Worm (Caenorhabditis elegans): ENCODE measurements around the gene scl-15.
A peak's percentile ranks its signal among the peaks of the same experiment; 100 is the strongest.

scl-15 gene

DNA sequence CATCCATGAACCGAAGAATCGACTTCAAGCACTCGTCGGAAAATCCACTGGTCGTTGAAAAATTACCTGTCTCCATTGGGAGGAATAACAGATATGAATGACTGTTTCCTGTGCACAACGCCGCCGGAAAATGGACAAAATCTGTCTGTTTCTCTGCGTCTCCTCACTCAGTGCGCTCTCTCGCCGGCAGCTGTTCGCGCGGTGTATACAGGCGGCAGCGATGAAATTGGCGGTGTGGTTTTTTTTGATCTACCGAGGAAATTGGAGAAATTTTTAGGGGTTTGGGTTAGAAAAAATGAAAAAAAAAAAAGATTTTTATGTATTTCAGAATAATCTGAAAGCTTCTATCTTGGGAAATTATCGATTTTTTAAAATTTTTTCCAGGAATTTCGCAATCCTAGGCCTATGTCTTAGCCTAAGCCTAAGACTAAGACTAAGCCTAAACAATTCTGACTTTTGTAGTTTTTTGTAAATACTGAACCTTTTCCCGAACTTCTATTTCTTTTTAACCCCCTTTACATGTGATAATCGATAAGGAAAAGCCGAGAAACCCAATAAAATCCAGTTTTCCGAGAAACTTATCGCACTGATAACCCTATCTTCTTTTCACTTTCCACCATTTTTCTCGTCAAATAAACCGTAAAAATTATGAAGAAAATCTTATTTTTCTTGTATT lies 36.3 kb downstream of the scl-15 start, which contains the start of the genes fbxc-50 and C17F4.2:
fbxc-50 (minus strand) TSS at position 81 of the 676 bp plus-strand sequence.
C17F4.2 (plus strand) TSS at position 626 of the 676 bp plus-strand sequence.
- TF ChIP-seq blmp-1 (tag; optimal IDR thresholded peaks at IDR 0.05) (peak; percentile 80), sptf-1 (tag; optimal IDR thresholded peaks at IDR 0.05) (no peak), efl-1 (optimal IDR thresholded peaks at IDR 0.05) (no peak), efl-1 (GFP tag; optimal IDR thresholded peaks at IDR 0.05 in 1 of 2) (peak in 1 of 2 experiments; percentile 56), fos-1 (tag; optimal IDR thresholded peaks at IDR 0.05) (no peak), sox-4 (tag; optimal IDR thresholded peaks at IDR 0.05) (no peak), unc-30 (tag; optimal IDR thresholded peaks at IDR 0.05) (no peak), dsc-1 (tag; optimal IDR thresholded peaks at IDR 0.05) (no peak), snpc-4 (tag; optimal IDR thresholded peaks at IDR 0.05) (no peak), nhr-90 (tag; optimal IDR thresholded peaks at IDR 0.05; ENCODE audit: poor library complexity) (no peak)

DNA sequence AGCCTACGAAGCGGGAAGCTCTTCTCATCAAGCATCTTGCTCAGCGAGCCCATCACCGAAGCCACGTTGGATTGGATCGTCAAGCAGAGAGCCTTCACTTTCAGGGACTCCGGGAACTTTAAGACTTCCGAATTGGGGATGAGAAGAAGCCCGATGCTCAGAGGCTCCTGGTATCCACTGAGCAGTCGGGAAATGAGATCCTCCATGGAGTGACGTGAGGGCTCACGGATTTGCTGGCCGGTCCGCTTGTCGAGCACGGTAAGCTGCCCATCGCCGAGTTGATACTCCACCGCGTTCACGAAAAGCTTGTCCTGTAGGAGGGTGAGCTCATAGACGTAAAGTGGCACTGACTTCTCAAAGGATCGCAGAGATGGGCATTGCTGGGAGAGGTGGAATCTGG lies 36.9 kb downstream of the scl-15 start:
- TF ChIP-seq unc-62 (GFP tag; optimal IDR thresholded peaks at IDR 0.05) (no peak), dpl-1 (GFP tag; optimal IDR thresholded peaks at IDR 0.05) (no peak), hlh-4 (tag; optimal IDR thresholded peaks at IDR 0.05) (no peak), nhr-19 (GFP tag; conservative IDR thresholded peaks at IDR 0.05) (no peak)

DNA sequence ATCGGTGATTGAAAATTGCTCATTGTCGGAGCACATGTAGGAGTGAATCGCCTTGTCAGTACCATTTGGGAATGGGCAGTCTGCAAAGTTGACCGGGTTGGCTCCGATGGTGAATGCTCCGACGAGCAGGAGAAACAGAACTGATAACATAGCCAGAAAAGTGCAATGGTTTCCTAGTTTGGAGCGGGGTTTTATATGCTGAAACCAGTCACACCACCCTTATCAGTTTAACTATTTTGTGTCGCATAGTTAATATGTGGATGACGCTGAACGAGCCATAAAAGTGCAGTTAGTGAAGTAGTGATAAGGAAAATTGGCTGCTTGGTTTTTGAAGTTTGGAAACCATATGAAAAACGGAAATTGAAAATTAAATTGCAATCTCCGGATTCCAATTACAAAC lies 38.6 kb downstream of the scl-15 start, which contains the start of gene C17F4.7:
C17F4.7 (minus strand) TSS at position 180 of the 400 bp plus-strand sequence.
- no peak for TF ChIP-seq elt-3 (tag; optimal IDR thresholded peaks at IDR 0.05)
- TF ChIP-seq sup-37 (GFP tag; optimal IDR thresholded peaks at IDR 0.05) = no peak
- no peak for TF ChIP-seq aha-1 (tag; optimal IDR thresholded peaks at IDR 0.05)
- no peak for TF ChIP-seq lir-3 (tag; optimal IDR thresholded peaks at IDR 0.05; ENCODE audit: poor library complexity)
- TF ChIP-seq snpc-4 (tag; optimal IDR thresholded peaks at IDR 0.05) = no peak
- TF ChIP-seq unc-62 (GFP tag; optimal IDR thresholded peaks at IDR 0.05) = no peak
- no peak for TF ChIP-seq xbp-1 (tag; optimal IDR thresholded peaks at IDR 0.05)
- no peak for TF ChIP-seq ces-1 (GFP tag; optimal IDR thresholded peaks at IDR 0.05)
- no peak for TF ChIP-seq fkh-4 (tag; optimal IDR thresholded peaks at IDR 0.05; ENCODE audit: borderline replicate concordance)
- no peak for TF ChIP-seq C16A3.4 (tag; optimal IDR thresholded peaks at IDR 0.05)
- no peak for TF ChIP-seq ama-1 (optimal IDR thresholded peaks at IDR 0.05)
- no peak for TF ChIP-seq snu-23 (GFP tag; optimal IDR thresholded peaks at IDR 0.05)
- no peak for TF ChIP-seq lin-39 (tag; optimal IDR thresholded peaks at IDR 0.05)
- TF ChIP-seq tlp-1 (tag; optimal IDR thresholded peaks at IDR 0.05) = peak; percentile 69
- no peak for TF ChIP-seq isw-1 (GFP tag; IDR thresholded peaks at IDR 0.05)
- TF ChIP-seq ceh-90 (tag; optimal IDR thresholded peaks at IDR 0.05) = no peak
- TF ChIP-seq ceh-8 (GFP tag; optimal IDR thresholded peaks at IDR 0.05) = no peak
- no peak for TF ChIP-seq egl-27 (tag; optimal IDR thresholded peaks at IDR 0.05)
- TF ChIP-seq blmp-1 (tag; optimal IDR thresholded peaks at IDR 0.05) = no peak
- TF ChIP-seq rnt-1 (tag; optimal IDR thresholded peaks at IDR 0.05) = no peak
- no peak for TF ChIP-seq tbx-2 (tag; optimal IDR thresholded peaks at IDR 0.05)
- TF ChIP-seq swsn-7 (tag; optimal IDR thresholded peaks at IDR 0.05) = no peak
- TF ChIP-seq alr-1 (tag; optimal IDR thresholded peaks at IDR 0.05; ENCODE audit: borderline replicate concordance) = no peak
- no peak for TF ChIP-seq nhr-237 (tag; optimal IDR thresholded peaks at IDR 0.05)
- TF ChIP-seq ceh-88 (GFP tag; IDR thresholded peaks at IDR 0.05) = no peak
- TF ChIP-seq unc-86 (tag; optimal IDR thresholded peaks at IDR 0.05) = no peak
- TF ChIP-seq fkh-10 (GFP tag; optimal IDR thresholded peaks at IDR 0.05) = no peak
- TF ChIP-seq ets-5 (GFP tag; IDR thresholded peaks at IDR 0.05) = no peak
- TF ChIP-seq C34B4.2 (tag; optimal IDR thresholded peaks at IDR 0.05) = no peak
- TF ChIP-seq skn-1 (tag; optimal IDR thresholded peaks at IDR 0.05) = no peak
- no peak for TF ChIP-seq lin-13 (GFP tag; optimal IDR thresholded peaks at IDR 0.05)
- peak in 1 of 2 experiments; percentile 34 for TF ChIP-seq lin-35 (GFP tag; optimal IDR thresholded peaks at IDR 0.05)
- no peak for TF ChIP-seq lin-14 (GFP tag; optimal IDR thresholded peaks at IDR 0.05)
- no peak for TF ChIP-seq Y116A8C.19 (tag; optimal IDR thresholded peaks at IDR 0.05; ENCODE audit: borderline replicate concordance)
- no peak for TF ChIP-seq lin-15B (tag; optimal IDR thresholded peaks at IDR 0.05)
- TF ChIP-seq ztf-11 (tag; optimal IDR thresholded peaks at IDR 0.05) = no peak
- TF ChIP-seq vab-15 (tag; optimal IDR thresholded peaks at IDR 0.05) = no peak
- peak; percentile 98 for TF ChIP-seq elt-2 (tag; optimal IDR thresholded peaks at IDR 0.05)
